Worm (Caenorhabditis elegans): ENCODE measurements around the gene vha-4.

The vha-4 gene

ce11 chrII:7900190-7900672, 21.1 kb upstream of the vha-4 start, which contains the start of gene rev-1 (continued):
- TF ChIP-seq sdz-38 (tag; optimal IDR thresholded peaks at IDR 0.05) (no peak), F52B5.7 (tag; optimal IDR thresholded peaks at IDR 0.05) (no peak)

ce11 chrII:7895190-7895589, 16.1 kb upstream of the vha-4 start:
- TF ChIP-seq hsf-1 (GFP tag; IDR thresholded peaks at IDR 0.05) = no peak
- TF ChIP-seq chd-7 (tag; optimal IDR thresholded peaks at IDR 0.05) = no peak
- no peak for TF ChIP-seq nhr-120 (GFP tag; IDR thresholded peaks at IDR 0.05)
- TF ChIP-seq madf-10 (tag; optimal IDR thresholded peaks at IDR 0.05) = no peak
- TF ChIP-seq pha-4 (tag; optimal IDR thresholded peaks at IDR 0.05) = no peak
- no peak for TF ChIP-seq snpc-4 (GFP tag; optimal IDR thresholded peaks at IDR 0.05)
- TF ChIP-seq snpc-4 (tag; optimal IDR thresholded peaks at IDR 0.05) = no peak
- no peak for TF ChIP-seq unc-62 (GFP tag; optimal IDR thresholded peaks at IDR 0.05)
- TF ChIP-seq lin-40 (tag; optimal IDR thresholded peaks at IDR 0.05) = no peak
- no peak for TF ChIP-seq hlh-26 (GFP tag; conservative IDR thresholded peaks at IDR 0.05)
- no peak for TF ChIP-seq K12H6.12 (tag; optimal IDR thresholded peaks at IDR 0.05)
- no peak for TF ChIP-seq egl-18 (GFP tag; IDR thresholded peaks at IDR 0.05)
- no peak for TF ChIP-seq aptf-3 (GFP tag; IDR thresholded peaks at IDR 0.05)

ce11 chrII:7893648-7894047, 14.5 kb upstream of the vha-4 start:
- TF ChIP-seq madf-3 (GFP tag; IDR thresholded peaks at IDR 0.05) (0 out of 2 replicates have a peak, but pooled peaks have one; percentile 1), attf-3 (GFP tag; conservative IDR thresholded peaks at IDR 0.05) (no peak)

- TF ChIP-seq ztf-18 (tag; optimal IDR thresholded peaks at IDR 0.05) (no peak), B0019.2 (GFP tag; conservative IDR thresholded peaks at IDR 0.05) (0 out of 2 replicates have a peak, but pooled peaks have one; percentile 21), nfya-1 (tag; optimal IDR thresholded peaks at IDR 0.05; ENCODE audit: borderline replicate concordance, insufficient read depth) (no peak), ceh-27 (GFP tag; optimal IDR thresholded peaks at IDR 0.05) (no peak), Y53G8AR.9 (GFP tag; conservative IDR thresholded peaks at IDR 0.05) (no peak), hmg-1.2 (GFP tag; IDR thresholded peaks at IDR 0.05) (peak; percentile 41; the same call in 1 of the 2 replicates), nfya-2 (GFP tag; IDR thresholded peaks at IDR 0.05) (no peak), madf-3 (GFP tag; IDR thresholded peaks at IDR 0.05) (no peak), hlh-26 (GFP tag; conservative IDR thresholded peaks at IDR 0.05) (no peak), ceh-91 (GFP tag; IDR thresholded peaks at IDR 0.05) (peak; percentile 60), bed-2 (GFP tag; IDR thresholded peaks at IDR 0.05) (no peak), T07F8.4 (tag; optimal IDR thresholded peaks at IDR 0.05) (no peak), ccch-3 (GFP tag; optimal IDR thresholded peaks at IDR 0.05) (no peak), dpl-1 (GFP tag; optimal IDR thresholded peaks at IDR 0.05) (peak; percentile 67), B0336.3 (GFP tag; IDR thresholded peaks at IDR 0.05) (no peak), madf-6 (GFP tag; IDR thresholded peaks at IDR 0.05) (peak; percentile 91), nfyb-1 (GFP tag; IDR thresholded peaks at IDR 0.05) (no peak), ztf-6 (GFP tag; IDR thresholded peaks at IDR 0.05) (no peak), lin-26 (GFP tag; IDR thresholded peaks at IDR 0.05) (no peak), D2030.7 (GFP tag; IDR thresholded peaks at IDR 0.05) (peak; percentile 50), nhr-90 (tag; optimal IDR thresholded peaks at IDR 0.05) (no peak), snpc-3.4 (tag; optimal IDR thresholded peaks at IDR 0.05) (peak; percentile 24), hsf-1 (GFP tag; IDR thresholded peaks at IDR 0.05) (peak; percentile 72), rcor-1 (GFP tag; IDR thresholded peaks at IDR 0.05) (no peak), cebp-2 (GFP tag; IDR thresholded peaks at IDR 0.05) (no peak), akir-1 (GFP tag; optimal IDR thresholded peaks at IDR 0.05) (no peak), unc-130 (GFP tag; optimal IDR thresholded peaks at IDR 0.05) (peak; percentile 17), lsy-27 (tag; optimal IDR thresholded peaks at IDR 0.05; ENCODE audit: borderline replicate concordance, insufficient read depth) (no peak), hmg-20 (GFP tag; IDR thresholded peaks at IDR 0.05) (no peak), nhr-120 (GFP tag; IDR thresholded peaks at IDR 0.05) (no peak), B0261.1 (tag; optimal IDR thresholded peaks at IDR 0.05) (no peak)
Observed at ce11 chrII:7892761-7893272, 13.7 kb upstream of the vha-4 start, which contains the start of gene ptc-1. Gene ptc-1 (plus strand): TSS chrII:7893222.
